Worm (Caenorhabditis elegans) whole organism, young adult: ENCODE measurements around the gene eat-6.

Source experiments
- B0336.3 ChIP-seq: fragments of 200-800 bp; sonication (Bioruptor generic); IDR thresholded peaks from 2 replicates; pipeline ENCODE4 v1.3.6; 2022; ENCODE audit warnings: missing genetic modification characterization, missing compliant biosample characterization
- F10E7.11 ChIP-seq: sonication (generic microtip); optimal IDR thresholded peaks from 2 replicates; lab custom pipeline; 2017; ENCODE audit warnings: mild to moderate bottlenecking, missing genetic modification characterization, moderate library complexity, missing compliant biosample characterization
- F23B12.7 ChIP-seq: sonication (generic microtip); optimal IDR thresholded peaks from 2 replicates; lab custom pipeline; 2017; ENCODE audit warnings: missing genetic modification characterization, mild to moderate bottlenecking, missing compliant biosample characterization, antibody characterized with exemption, moderate library complexity; ENCODE audit not compliant: insufficient read depth
- F52B5.7 ChIP-seq: sonication (generic microtip); optimal IDR thresholded peaks from 2 replicates; lab custom pipeline; 2016; ENCODE audit warnings: mild to moderate bottlenecking, missing genetic modification characterization, missing compliant biosample characterization
- K11D2.4 ChIP-seq: fragments of 200-800 bp; sonication (Bioruptor generic); IDR thresholded peaks from 2 replicates; pipeline ENCODE4 v1.3.6; 2022; ENCODE audit warnings: missing genetic modification reagents, missing genetic modification characterization, missing compliant biosample characterization
- K12H6.12 ChIP-seq: fragments of 200-800 bp; sonication (Bioruptor generic); optimal IDR thresholded peaks from 2 replicates; lab custom pipeline; 2018; ENCODE audit warnings: mild to moderate bottlenecking, missing genetic modification characterization, missing compliant biosample characterization
- Y56A3A.18 ChIP-seq: fragments of 200-800 bp; sonication (Bioruptor generic); IDR thresholded peaks from 2 replicates; pipeline ENCODE4 v1.3.6; 2022; ENCODE audit warnings: missing genetic modification reagents, missing genetic modification characterization, missing compliant biosample characterization
- akir-1 ChIP-seq: fragments of 200-800 bp; sonication (Bioruptor generic); optimal IDR thresholded peaks from 2 replicates; lab custom pipeline; 2018; ENCODE audit warnings: mild to moderate bottlenecking, missing genetic modification characterization, moderate library complexity, missing compliant biosample characterization
- atf-7 ChIP-seq: sonication (generic microtip); optimal IDR thresholded peaks from 2 replicates; lab custom pipeline; 2017; ENCODE audit warnings: mild to moderate bottlenecking, missing genetic modification characterization, missing compliant biosample characterization
- athp-1 ChIP-seq: sonication (generic microtip); optimal IDR thresholded peaks from 2 replicates; lab custom pipeline; 2017; ENCODE audit warnings: mild to moderate bottlenecking, missing genetic modification characterization, missing compliant biosample characterization
- bed-1 ChIP-seq: fragments of 200-800 bp; sonication (Bioruptor generic); IDR thresholded peaks from 2 replicates; pipeline ENCODE4 v1.3.6; 2022; ENCODE audit warnings: missing genetic modification reagents, missing genetic modification characterization, missing compliant biosample characterization
- ceh-27 ChIP-seq: fragments of 200-800 bp; sonication (Bioruptor generic); optimal IDR thresholded peaks from 2 replicates; lab custom pipeline; 2018; ENCODE audit warnings: mild to moderate bottlenecking, missing genetic modification characterization, moderate library complexity, missing compliant biosample characterization
- ceh-91 ChIP-seq: fragments of 200-800 bp; sonication (Bioruptor generic); IDR thresholded peaks from 2 replicates; pipeline ENCODE4 v1.3.6; 2022; ENCODE audit warnings: missing genetic modification reagents, missing genetic modification characterization, missing compliant biosample characterization
- die-1 ChIP-seq: sonication (generic microtip); optimal IDR thresholded peaks from 2 replicates; lab custom pipeline; 2016; ENCODE audit warnings: missing genotype, mild to moderate bottlenecking, missing genetic modification characterization, missing compliant biosample characterization
- egl-18 ChIP-seq: fragments of 200-800 bp; sonication (Bioruptor generic); IDR thresholded peaks from 2 replicates; pipeline ENCODE4 v1.3.6; 2022; ENCODE audit warnings: missing genetic modification reagents, missing genetic modification characterization, missing compliant biosample characterization
- ekl-4 ChIP-seq: fragments of 200-800 bp; sonication (Bioruptor generic); IDR thresholded peaks from 2 replicates; pipeline ENCODE4 v1.3.6; 2022; ENCODE audit warnings: missing genetic modification reagents, missing genetic modification characterization, missing compliant biosample characterization
- gei-17 ChIP-seq: fragments of 200-800 bp; sonication (Bioruptor generic); optimal IDR thresholded peaks from 2 replicates; lab custom pipeline; 2018; ENCODE audit warnings: mild to moderate bottlenecking, missing genetic modification characterization, missing compliant biosample characterization
- lin-35 ChIP-seq, 3 experiments: fragments of 150-350 bp in 2 of 3; sonication (generic microtip) in 1 of 3; optimal IDR thresholded peaks; 2 replicates each; lab custom pipeline; 2014 to 2018; ENCODE audit warnings: missing biosample characterization in 3 of 3, missing genetic modification characterization in 3 of 3, missing genetic modification reagents in 3 of 3
- lsl-1 ChIP-seq: fragments of 200-800 bp; sonication (Bioruptor generic); optimal IDR thresholded peaks from 2 replicates; lab custom pipeline; 2018; ENCODE audit warnings: mild to moderate bottlenecking, missing genetic modification characterization, moderate library complexity, missing compliant biosample characterization
- madf-3 ChIP-seq: fragments of 200-800 bp; sonication (Bioruptor generic); IDR thresholded peaks from 2 replicates; pipeline ENCODE4 v1.3.6; 2022; ENCODE audit warnings: missing genetic modification reagents, missing genetic modification characterization, missing compliant biosample characterization
- madf-8 ChIP-seq: fragments of 200-800 bp; sonication (Bioruptor generic); conservative IDR thresholded peaks from 2 replicates; pipeline ENCODE4 v1.3.6; 2022; ENCODE audit warnings: missing genetic modification reagents, missing genetic modification characterization, missing compliant biosample characterization
- mxl-1 ChIP-seq: sonication (generic microtip); optimal IDR thresholded peaks from 2 replicates; lab custom pipeline; 2016; ENCODE audit warnings: missing genetic modification characterization, missing compliant biosample characterization
- nfyb-1 ChIP-seq: fragments of 200-800 bp; sonication (Bioruptor generic); IDR thresholded peaks from 2 replicates; pipeline ENCODE4 v1.3.6; 2022; ENCODE audit warnings: missing genetic modification reagents, missing genetic modification characterization, missing compliant biosample characterization
- nhr-120 ChIP-seq: fragments of 200-800 bp; sonication (Bioruptor generic); IDR thresholded peaks from 2 replicates; pipeline ENCODE4 v1.3.6; 2022; ENCODE audit warnings: missing genetic modification characterization, missing compliant biosample characterization
- nhr-179 ChIP-seq: sonication (generic microtip); optimal IDR thresholded peaks from 2 replicates; lab custom pipeline; 2016; ENCODE audit warnings: mild to moderate bottlenecking, missing genetic modification characterization, missing compliant biosample characterization
- rec-8 ChIP-seq, 2 experiments: sonication (generic microtip); optimal IDR thresholded peaks; 2 replicates each; lab custom pipeline; 2016; ENCODE audit warnings: mild to moderate bottlenecking in 2 of 2, missing genetic modification characterization in 2 of 2, missing genetic modification reagents in 2 of 2, missing genotype in 2 of 2, missing biosample characterization in 1 of 2, missing compliant biosample characterization in 1 of 2, moderate library complexity in 1 of 2
- sea-2 ChIP-seq: fragments of 200-800 bp; sonication (Bioruptor generic); IDR thresholded peaks from 2 replicates; pipeline ENCODE4 v1.3.6; 2022; ENCODE audit warnings: missing genetic modification characterization, missing compliant biosample characterization
- snpc-3.4 ChIP-seq: sonication (generic microtip); optimal IDR thresholded peaks from 2 replicates; lab custom pipeline; 2017; ENCODE audit warnings: missing genetic modification characterization, mild to moderate bottlenecking, missing compliant biosample characterization, antibody characterized with exemption, moderate library complexity, missing genotype, missing genetic modification reagents
- snpc-4 ChIP-seq, 5 experiments: fragments of 150-350 bp in 1 of 5; sonication (generic microtip) in 4 of 5; optimal IDR thresholded peaks; 2 replicates each; lab custom pipeline; 2014 to 2018; ENCODE audit warnings: missing genetic modification characterization in 5 of 5, missing biosample characterization in 3 of 5, antibody characterized with exemption in 2 of 5, mild to moderate bottlenecking in 2 of 5, missing compliant biosample characterization in 2 of 5, missing genotype in 2 of 5, moderate library complexity in 2 of 5, missing genetic modification reagents in 1 of 5
- zim-3 ChIP-seq: sonication (generic microtip); optimal IDR thresholded peaks from 2 replicates; lab custom pipeline; 2017; ENCODE audit warnings: mild to moderate bottlenecking, missing genetic modification characterization, moderate library complexity, missing compliant biosample characterization
- ztf-22 ChIP-seq: fragments of 200-800 bp; sonication (Bioruptor generic); optimal IDR thresholded peaks from 2 replicates; lab custom pipeline; 2018; ENCODE audit warnings: mild to moderate bottlenecking, missing genetic modification characterization, moderate library complexity, missing compliant biosample characterization

The eat-6 gene

DNA sequence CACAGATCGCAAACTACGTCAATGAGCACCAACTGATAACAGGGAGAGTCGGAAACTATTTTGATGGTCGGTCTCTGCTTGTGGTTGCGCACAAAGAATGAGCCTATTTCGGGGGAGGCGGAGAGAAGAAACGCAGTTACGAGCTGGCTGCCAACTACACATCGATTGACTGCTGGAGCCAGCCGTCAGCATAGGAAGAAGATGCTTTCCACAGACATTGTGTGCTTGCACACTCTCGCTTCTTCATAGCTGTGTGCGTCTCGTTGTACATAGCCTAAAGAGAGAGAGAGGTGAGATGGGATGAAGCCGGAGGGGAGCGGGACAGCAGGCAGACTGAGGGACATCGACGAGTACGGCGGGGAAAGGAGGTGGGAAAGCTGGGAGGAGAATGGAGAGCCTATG is 645 bp upstream of the eat-6 start (continued):
- TF ChIP-seq ceh-91 (GFP tag; lab: Robert Waterston, UW) (no peak), snpc-3.4 (tag; lab: Kevin White, UChicago) (no peak), ekl-4 (no peak; the same call in 1 of the 2 replicates), rec-8 (tag; optimal IDR thresholded peaks at IDR 0.05; lab: Kevin White, UChicago) (no peak), ztf-22 (GFP tag; lab: Kevin White, UChicago) (peak; percentile 71), F23B12.7 (tag; lab: Kevin White, UChicago) (no peak), snpc-4 (GFP tag; optimal IDR thresholded peaks at IDR 0.05; lab: Kevin White, UChicago) (peak; percentile 39), snpc-4 (tag; optimal IDR thresholded peaks at IDR 0.05; lab: Kevin White, UChicago) (peak in 3 of 4 experiments; percentile 31 to 36 (median 33)), lsl-1 (no peak), athp-1 (tag; lab: Kevin White, UChicago) (no peak), bed-1 (GFP tag; lab: Robert Waterston, UW) (no peak), K11D2.4 (GFP tag; lab: Robert Waterston, UW) (peak; percentile 38; the same call in 1 of the 2 replicates)

DNA sequence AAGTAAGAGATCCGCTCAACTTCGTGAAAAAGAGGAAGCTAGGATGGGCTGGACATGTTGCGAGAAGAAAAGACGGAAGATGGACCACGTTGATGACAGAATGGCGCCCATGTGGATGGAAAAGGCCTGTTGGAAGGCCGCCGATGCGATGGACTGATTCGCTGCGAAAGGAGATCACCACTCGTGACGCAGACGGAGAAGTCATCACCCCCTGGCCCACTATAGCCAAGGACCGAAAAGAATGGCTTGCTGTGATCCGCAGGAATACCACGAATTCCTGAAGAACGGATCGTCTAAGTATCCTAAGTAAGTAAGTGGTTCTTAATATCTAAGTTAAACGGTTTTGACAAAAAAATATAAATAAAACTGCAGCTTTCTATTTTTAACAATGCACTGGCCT is 3.9 kb downstream of the eat-6 start:
- peak; percentile 56; the same call in 1 of the 2 replicates for TF ChIP-seq nfyb-1 (GFP tag; lab: Robert Waterston, UW)
- TF ChIP-seq Y56A3A.18 (GFP tag; lab: Robert Waterston, UW), result 0 out of 2 replicates have a peak, but pooled peaks have one; percentile 32

DNA sequence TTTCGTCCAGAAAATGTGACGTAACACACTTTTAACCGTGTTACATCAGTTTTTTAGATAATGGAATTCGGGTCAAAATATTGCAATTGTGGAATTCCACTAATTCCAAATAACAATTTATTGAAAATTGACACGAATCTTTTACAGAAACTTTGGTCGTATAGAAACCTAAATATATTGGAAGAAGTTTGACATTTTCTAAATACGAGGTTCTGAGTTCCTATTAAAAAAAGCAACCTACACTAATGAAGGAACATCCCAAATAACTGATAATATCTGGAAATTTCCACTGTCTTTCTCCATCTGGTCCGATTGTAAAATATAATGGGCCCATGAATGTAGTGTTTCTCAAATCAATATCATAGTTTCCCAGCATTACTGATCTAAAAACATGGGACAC is 8.5 kb downstream of the eat-6 start:
- TF ChIP-seq mxl-1 (tag; lab: Kevin White, UChicago) (no peak), zim-3 (tag; lab: Kevin White, UChicago) (no peak), B0336.3 (GFP tag; lab: Robert Waterston, UW) (no peak), nhr-179 (no peak), F10E7.11 (tag; lab: Kevin White, UChicago) (no peak), madf-3 (GFP tag; lab: Robert Waterston, UW) (no peak), K12H6.12 (tag; lab: Kevin White, UChicago) (no peak), atf-7 (no peak), akir-1 (GFP tag; lab: Kevin White, UChicago) (no peak), sea-2 (GFP tag; lab: Robert Waterston, UW) (no peak), ceh-27 (no peak), K11D2.4 (GFP tag; lab: Robert Waterston, UW) (no peak), nhr-120 (GFP tag; lab: Robert Waterston, UW) (no peak), Y56A3A.18 (GFP tag; lab: Robert Waterston, UW) (no peak), F52B5.7 (tag; lab: Kevin White, UChicago) (no peak), madf-8 (no peak), lin-35 (GFP tag; optimal IDR thresholded peaks at IDR 0.05; lab: Kevin White, UChicago) (no peak), die-1 (no peak), gei-17 (GFP tag; lab: Kevin White, UChicago) (no peak)

DNA sequence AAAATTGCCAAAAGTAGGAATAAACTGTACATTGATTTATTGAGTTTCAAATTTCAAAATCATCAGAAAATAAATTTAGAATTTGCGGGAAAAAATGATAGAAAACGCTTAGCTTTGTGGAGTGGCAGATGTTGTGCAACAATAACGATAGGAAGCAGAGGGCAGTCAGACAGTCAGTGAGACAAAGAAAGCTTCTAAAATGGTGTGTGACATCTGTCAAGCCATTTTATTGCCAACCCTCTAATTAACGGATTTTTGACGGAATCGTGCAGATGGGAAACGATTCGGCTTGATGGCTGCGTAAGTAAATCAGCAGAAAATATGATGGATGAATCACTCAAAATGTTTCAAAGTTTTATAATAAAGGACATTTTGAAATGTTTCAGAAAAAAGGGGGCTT is 9.7 kb downstream of the eat-6 start, which contains the start of gene max-1:
TSS of gene max-1 (minus strand) at position 124 of the 400 bp plus-strand sequence.
- TF ChIP-seq B0336.3 (GFP tag; lab: Robert Waterston, UW) (0 out of 2 replicates have a peak, but pooled peaks have one; percentile 12), madf-3 (GFP tag; lab: Robert Waterston, UW) (0 out of 2 replicates have a peak, but pooled peaks have one; percentile 63), egl-18 (GFP tag; lab: Robert Waterston, UW) (no peak)
